Worm (Caenorhabditis elegans) whole organism, L4 larva: Measurements from ENCODE around the gene nac-1.

ENCODE experiments used
- Y105C5A.15 ChIP-seq: fragments of 200-800 bp; sonication (Bioruptor generic); IDR thresholded peaks from 2 replicates; pipeline ENCODE4 v1.3.6; 2022; ENCODE audit warnings: missing genetic modification characterization, missing compliant biosample characterization
- Y48G9A.11 ChIP-seq: fragments of 200-800 bp; sonication (Bioruptor generic); IDR thresholded peaks from 2 replicates; pipeline ENCODE4 v1.3.6; 2022; ENCODE audit warnings: missing genetic modification reagents, missing genetic modification characterization, missing compliant biosample characterization
- Y5F2A.4 ChIP-seq: fragments of 200-800 bp; sonication (Bioruptor generic); optimal IDR thresholded peaks from 2 replicates; lab custom pipeline; 2018; ENCODE audit warnings: mild to moderate bottlenecking, missing genetic modification characterization, missing compliant biosample characterization
- aha-1 ChIP-seq: fragments of 150-350 bp; peaks from one replicate; lab custom pipeline; 2014; ENCODE audit warnings: missing biosample characterization, missing genetic modification characterization
- aly-2 ChIP-seq: sonication (generic microtip); optimal IDR thresholded peaks from 2 replicates; lab custom pipeline; 2018; ENCODE audit warnings: missing biosample characterization, missing genetic modification characterization
- ceh-28 ChIP-seq: fragments of 150-350 bp; optimal IDR thresholded peaks from 2 replicates; lab custom pipeline; 2014; ENCODE audit warnings: missing biosample characterization, missing genetic modification reagents, missing genetic modification characterization
- ceh-44 ChIP-seq: fragments of 200-800 bp; sonication (Bioruptor generic); IDR thresholded peaks from 2 replicates; pipeline ENCODE4 v1.3.6; 2022; ENCODE audit warnings: missing genetic modification reagents, missing genetic modification characterization, missing compliant biosample characterization
- ces-1 ChIP-seq: fragments of 150-350 bp; sonication (generic microtip); optimal IDR thresholded peaks from 4 replicates; lab custom pipeline; 2014; ENCODE audit warnings: missing biosample characterization, missing genetic modification reagents, missing genetic modification characterization
- ctbp-1 ChIP-seq: fragments of 200-800 bp; sonication (Bioruptor generic); IDR thresholded peaks from 2 replicates; pipeline ENCODE4 v1.3.6; 2022; ENCODE audit warnings: missing genetic modification reagents, missing genetic modification characterization, missing compliant biosample characterization
- daf-12 ChIP-seq: fragments of 150-350 bp; optimal IDR thresholded peaks from 2 replicates; lab custom pipeline; 2014; ENCODE audit warnings: missing biosample characterization, missing genetic modification reagents, missing genetic modification characterization
- dmd-8 ChIP-seq: fragments of 200-800 bp; sonication (Bioruptor generic); IDR thresholded peaks from 2 replicates; pipeline ENCODE4 v1.3.6; 2022; ENCODE audit warnings: missing genetic modification characterization, missing compliant biosample characterization
- dmd-9 ChIP-seq: fragments of 200-800 bp; sonication (Bioruptor generic); IDR thresholded peaks from 2 replicates; pipeline ENCODE4 v1.3.6; 2022; ENCODE audit warnings: missing genetic modification reagents, missing genetic modification characterization, missing compliant biosample characterization
- dpl-1 ChIP-seq: fragments of 150-350 bp; optimal IDR thresholded peaks from 2 replicates; lab custom pipeline; 2014; ENCODE audit warnings: missing biosample characterization, missing genetic modification reagents, missing genetic modification characterization
- dve-1 ChIP-seq: sonication (generic microtip); optimal IDR thresholded peaks from 2 replicates; lab custom pipeline; 2017; ENCODE audit warnings: antibody characterized with exemption, mild to moderate bottlenecking, missing genetic modification characterization, missing compliant biosample characterization; ENCODE audit not compliant: insufficient read depth
- fkh-10 ChIP-seq: fragments of 150-350 bp; optimal IDR thresholded peaks from 2 replicates; lab custom pipeline; 2014; ENCODE audit warnings: missing biosample characterization, missing genetic modification reagents, missing genetic modification characterization
- hmg-1.1 ChIP-seq: fragments of 200-800 bp; sonication (Bioruptor generic); IDR thresholded peaks from 2 replicates; pipeline ENCODE4 v1.3.6; 2022; ENCODE audit warnings: missing genetic modification reagents, missing genetic modification characterization, missing compliant biosample characterization
- lin-29 ChIP-seq: fragments of 200-800 bp; sonication (Bioruptor generic); IDR thresholded peaks from 2 replicates; pipeline ENCODE4 v1.3.6; 2022; ENCODE audit warnings: missing genetic modification reagents, missing genetic modification characterization, missing compliant biosample characterization
- lin-38 ChIP-seq: fragments of 200-800 bp; sonication (Bioruptor generic); IDR thresholded peaks from 2 replicates; pipeline ENCODE4 v1.3.6; 2022; ENCODE audit warnings: missing genetic modification reagents, missing genetic modification characterization, missing compliant biosample characterization
- mdt-29 ChIP-seq: fragments of 200-800 bp; sonication (Bioruptor generic); IDR thresholded peaks from 2 replicates; pipeline ENCODE4 v1.3.6; 2022; ENCODE audit warnings: missing genetic modification reagents, missing genetic modification characterization, missing compliant biosample characterization
- nhr-10 ChIP-seq: fragments of 150-350 bp; optimal IDR thresholded peaks from 2 replicates; lab custom pipeline; 2014; ENCODE audit warnings: missing biosample characterization, missing genetic modification characterization
- nhr-11 ChIP-seq: fragments of 150-350 bp; optimal IDR thresholded peaks from 2 replicates; lab custom pipeline; 2014; ENCODE audit warnings: missing biosample characterization, missing genetic modification characterization
- nhr-41 ChIP-seq: fragments of 200-800 bp; sonication (Bioruptor generic); IDR thresholded peaks from 2 replicates; pipeline ENCODE4 v1.3.6; 2022; ENCODE audit warnings: missing genetic modification reagents, missing genetic modification characterization, missing compliant biosample characterization
- nhr-77 ChIP-seq: fragments of 150-350 bp; optimal IDR thresholded peaks from 2 replicates; lab custom pipeline; 2014; ENCODE audit warnings: missing biosample characterization, missing genetic modification characterization
- saeg-2 ChIP-seq: fragments of 200-800 bp; sonication (Bioruptor generic); IDR thresholded peaks from 2 replicates; pipeline ENCODE4 v1.3.6; 2022; ENCODE audit warnings: missing genetic modification reagents, missing genetic modification characterization, missing compliant biosample characterization
- set-16 ChIP-seq: fragments of 200-800 bp; sonication (Bioruptor generic); IDR thresholded peaks from 2 replicates; pipeline ENCODE4 v1.3.6; 2022; ENCODE audit warnings: missing genetic modification reagents, missing genetic modification characterization, missing compliant biosample characterization
- spr-1 ChIP-seq: sonication (generic microtip); optimal IDR thresholded peaks from 2 replicates; lab custom pipeline; 2016; ENCODE audit warnings: mild to moderate bottlenecking, missing genetic modification characterization, missing compliant biosample characterization
- unc-39 ChIP-seq: sonication (generic microtip); optimal IDR thresholded peaks from 2 replicates; lab custom pipeline; 2017; ENCODE audit warnings: missing biosample characterization, missing genetic modification characterization
- unc-62 ChIP-seq, 3 experiments: fragments of 150-350 bp in 1 of 3; sonication (generic microtip); optimal IDR thresholded peaks in 2 of 3; peaks in 1 of 3; 1 replicate in 1 of 3; 2 replicates in 2 of 3; lab custom pipeline; 2014 to 2017; ENCODE audit warnings: missing biosample characterization in 3 of 3, missing genetic modification characterization in 3 of 3, missing genetic modification reagents in 3 of 3, missing genotype in 1 of 3
- zag-1 ChIP-seq: fragments of 150-350 bp; optimal IDR thresholded peaks from 2 replicates; lab custom pipeline; 2014; ENCODE audit warnings: missing biosample characterization, missing genetic modification characterization
- zfp-2 ChIP-seq: sonication (generic microtip); optimal IDR thresholded peaks from 2 replicates; lab custom pipeline; 2016; ENCODE audit warnings: mild to moderate bottlenecking, missing genetic modification characterization, missing compliant biosample characterization
- zip-11 ChIP-seq: fragments of 200-800 bp; sonication (Bioruptor generic); IDR thresholded peaks from 2 replicates; pipeline ENCODE4 v1.3.6; 2022; ENCODE audit warnings: missing genetic modification characterization, missing compliant biosample characterization

nac-1 gene

ce11 chrX:14918538-14918937, 23.6 kb downstream of the nac-1 start, which contains the start of gene npr-40:
Gene npr-40 (plus strand): TSS chrX:14918838.
- peak; percentile 4 for TF ChIP-seq aha-1 (tag; lab: Kevin White, UChicago)
- no peak for TF ChIP-seq nhr-41
- no peak for TF ChIP-seq ctbp-1 (GFP tag; lab: Robert Waterston, UW)

DNA sequence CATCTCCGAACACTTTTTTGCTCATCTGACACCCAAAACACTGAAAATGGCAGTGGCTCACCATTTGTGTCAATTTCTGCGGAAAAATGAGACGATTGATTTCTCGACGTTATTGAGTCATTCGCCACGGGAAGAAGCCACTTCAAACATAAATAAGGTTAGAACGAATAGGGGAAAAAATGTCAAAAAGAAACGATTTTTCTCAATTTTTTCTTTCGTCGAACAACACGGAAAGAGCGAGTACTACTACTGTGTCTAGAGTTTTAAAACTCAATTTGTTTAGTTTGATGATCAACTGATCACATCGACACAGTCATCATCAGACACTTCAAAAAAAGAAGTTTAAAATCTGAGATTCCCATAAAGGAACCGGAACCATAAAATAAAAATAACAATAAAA, 25.9 kb downstream of the nac-1 start:
- TF ChIP-seq nhr-10 (tag; lab: Kevin White, UChicago) (no peak), zag-1 (tag; lab: Kevin White, UChicago) (no peak), fkh-10 (GFP tag; lab: Kevin White, UChicago) (peak; percentile 53), ctbp-1 (GFP tag; lab: Robert Waterston, UW) (no peak), dpl-1 (GFP tag; lab: Kevin White, UChicago) (no peak), dmd-9 (GFP tag; lab: Robert Waterston, UW) (no peak), dve-1 (tag; lab: Kevin White, UChicago) (no peak), nhr-77 (tag; lab: Kevin White, UChicago) (no peak), unc-62 (GFP tag; optimal IDR thresholded peaks at IDR 0.05 in 1 of 2; lab: Kevin White, UChicago) (peak in 1 of 2 experiments; percentile 90), unc-62 (tag; optimal IDR thresholded peaks at IDR 0.05; lab: Kevin White, UChicago) (no peak)

DNA sequence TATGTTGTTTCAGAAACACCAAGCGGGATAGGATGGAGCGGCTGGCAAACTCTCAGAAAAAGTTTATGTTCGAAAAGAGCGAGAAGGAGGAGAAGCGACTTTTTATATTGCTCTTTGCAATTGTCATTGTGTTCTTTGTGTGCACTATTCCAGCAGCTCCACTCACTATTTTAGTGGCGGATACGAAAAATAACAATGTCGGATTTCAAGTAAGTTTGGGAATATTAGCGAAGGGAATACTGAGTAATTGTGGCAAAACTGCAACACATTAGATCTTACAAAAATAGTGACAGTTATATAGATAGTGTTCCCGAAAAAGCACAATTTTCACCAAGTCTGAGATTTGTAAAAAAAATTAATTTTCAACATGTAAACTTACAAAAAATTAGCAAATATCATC, 27.8 kb downstream of the nac-1 start:
- TF ChIP-seq aha-1 (tag; lab: Kevin White, UChicago) (peak; percentile 90), spr-1 (tag; lab: Kevin White, UChicago) (no peak)

ce11 chrX:14928854-14929253, 33.9 kb downstream of the nac-1 start, which contains the start of gene ntr-2:
Gene ntr-2 (minus strand): TSS chrX:14928954.
- no peak for TF ChIP-seq ces-1
- no peak for TF ChIP-seq mdt-29
- no peak for TF ChIP-seq saeg-2 (GFP tag; lab: Robert Waterston, UW)
- no peak for TF ChIP-seq Y5F2A.4 (GFP tag; lab: Kevin White, UChicago)
- TF ChIP-seq daf-12 (tag; lab: Kevin White, UChicago), result no peak
- TF ChIP-seq zfp-2 (tag; lab: Kevin White, UChicago), result no peak
- TF ChIP-seq nhr-11, result no peak
- no peak for TF ChIP-seq Y105C5A.15 (GFP tag; lab: Robert Waterston, UW)
- no peak for TF ChIP-seq dmd-8 (GFP tag; lab: Robert Waterston, UW)
- no peak for TF ChIP-seq ceh-28 (tag; lab: Kevin White, UChicago)
- no peak for TF ChIP-seq lin-29 (GFP tag; lab: Robert Waterston, UW)

- no peak for TF ChIP-seq unc-39
- TF ChIP-seq lin-38 (GFP tag; lab: Robert Waterston, UW), result no peak
- TF ChIP-seq unc-62 (GFP tag; optimal IDR thresholded peaks at IDR 0.05 in 1 of 2; lab: Kevin White, UChicago), result peak in 1 of 2 experiments; percentile 92
- TF ChIP-seq unc-62 (tag; optimal IDR thresholded peaks at IDR 0.05; lab: Kevin White, UChicago), result no peak
- TF ChIP-seq zip-11, result no peak
- TF ChIP-seq hmg-1.1 (GFP tag; lab: Robert Waterston, UW), result no peak
- TF ChIP-seq ceh-44 (GFP tag; lab: Robert Waterston, UW), result no peak
- TF ChIP-seq Y48G9A.11 (GFP tag; lab: Robert Waterston, UW), result no peak
Observed at ce11 chrX:14929512-14929911, 34.6 kb downstream of the nac-1 start.

- TF ChIP-seq set-16 (peak; percentile 25; the same call in 1 of the 2 replicates), aly-2 (no peak)
- TF ChIP-seq, all 104 proteins: peak for 1
Observed at ce11 chrX:14931443-14931842, 36.5 kb downstream of the nac-1 start.
